Worm (Caenorhabditis elegans): ENCODE data around the gene byn-1.
A peak's percentile ranks its signal among the peaks of the same experiment; 100 is the strongest.

byn-1 gene

ce11 chrIII:6935269-6936017 lies 3.6 kb downstream of the byn-1 start, which contains the start of the genes F57B9.8 and coq-2:
Gene F57B9.8, minus strand, starts transcription at chrIII:6935319.
Gene coq-2, plus strand, starts transcription at chrIII:6935967.
- TF ChIP-seq elt-3 (tag; optimal IDR thresholded peaks at IDR 0.05) = no peak
- TF ChIP-seq aly-2 (tag; optimal IDR thresholded peaks at IDR 0.05) = no peak
- no peak for TF ChIP-seq nhr-6 (tag; optimal IDR thresholded peaks at IDR 0.05)
- peak; percentile 2 for TF ChIP-seq C34F6.9 (tag; optimal IDR thresholded peaks at IDR 0.05)
- TF ChIP-seq lin-13 (GFP tag; optimal IDR thresholded peaks at IDR 0.05) = no peak

ce11 chrIII:6939523-6939922 lies 7.7 kb downstream of the byn-1 start, which contains the start of gene F57B9.3:
Gene F57B9.3, plus strand, starts transcription at chrIII:6939823.
- no peak for TF ChIP-seq lin-11 (tag; optimal IDR thresholded peaks at IDR 0.05)
- no peak for TF ChIP-seq nhr-77 (tag; optimal IDR thresholded peaks at IDR 0.05)
- TF ChIP-seq elt-1 (tag; optimal IDR thresholded peaks at IDR 0.05) = no peak
- no peak for TF ChIP-seq ceh-16 (tag; optimal IDR thresholded peaks at IDR 0.05)
- no peak for TF ChIP-seq lin-13 (GFP tag; optimal IDR thresholded peaks at IDR 0.05)
- TF ChIP-seq sma-9 (GFP tag; optimal IDR thresholded peaks at IDR 0.05) = no peak
- TF ChIP-seq sma-9 (tag; optimal IDR thresholded peaks at IDR 0.05) = no peak
- TF ChIP-seq C34F6.9 (tag; optimal IDR thresholded peaks at IDR 0.05) = no peak
- no peak for TF ChIP-seq nhr-23 (tag; optimal IDR thresholded peaks at IDR 0.05)
- no peak for TF ChIP-seq gmeb-1 (tag; optimal IDR thresholded peaks at IDR 0.05)
- no peak for TF ChIP-seq blmp-1 (tag; optimal IDR thresholded peaks at IDR 0.05; ENCODE audit: insufficient read depth)
- no peak for TF ChIP-seq ZK546.5 (tag; optimal IDR thresholded peaks at IDR 0.05)
- TF ChIP-seq mdl-1 (tag; optimal IDR thresholded peaks at IDR 0.05) = no peak
- no peak for TF ChIP-seq fos-1 (tag; optimal IDR thresholded peaks at IDR 0.05)
- TF ChIP-seq ztf-1 (GFP tag; conservative IDR thresholded peaks at IDR 0.05) = no peak
- no peak for TF ChIP-seq alr-1 (tag; optimal IDR thresholded peaks at IDR 0.05)
- TF ChIP-seq snpc-4 (tag; optimal IDR thresholded peaks at IDR 0.05) = no peak
- no peak for TF ChIP-seq zag-1 (tag; optimal IDR thresholded peaks at IDR 0.05)

- TF ChIP-seq nhr-237 (tag; optimal IDR thresholded peaks at IDR 0.05) (no peak), mdl-1 (tag; optimal IDR thresholded peaks at IDR 0.05) (no peak), crh-2 (tag; optimal IDR thresholded peaks at IDR 0.05) (no peak), C34F6.9 (tag; optimal IDR thresholded peaks at IDR 0.05) (no peak), zag-1 (tag; optimal IDR thresholded peaks at IDR 0.05) (no peak)
Measured at ce11 chrIII:6945319-6945718, 13.5 kb downstream of the byn-1 start.

- TF ChIP-seq ceh-16 (tag; optimal IDR thresholded peaks at IDR 0.05) = no peak
- peak; percentile 7 for TF ChIP-seq sem-4 (tag; optimal IDR thresholded peaks at IDR 0.05)
- no peak for TF ChIP-seq nhr-10 (tag; optimal IDR thresholded peaks at IDR 0.05)
- no peak for TF ChIP-seq nhr-237 (tag; optimal IDR thresholded peaks at IDR 0.05)
- TF ChIP-seq nhr-6 (tag; optimal IDR thresholded peaks at IDR 0.05) = no peak
- TF ChIP-seq ceh-82 (tag; optimal IDR thresholded peaks at IDR 0.05) = no peak
- no peak for TF ChIP-seq ZK546.5 (tag; optimal IDR thresholded peaks at IDR 0.05)
- peak; percentile 30 for TF ChIP-seq nhr-21 (tag; optimal IDR thresholded peaks at IDR 0.05)
Measured at ce11 chrIII:6945747-6946146, 13.9 kb downstream of the byn-1 start, which contains the start of gene abu-13. Gene abu-13, minus strand, starts transcription at chrIII:6945898.

ce11 chrIII:6946382-6946781 lies 14.6 kb downstream of the byn-1 start, which contains the start of gene let-711:
Gene let-711, plus strand, starts transcription at chrIII:6946718.
- TF ChIP-seq lin-39 (tag; optimal IDR thresholded peaks at IDR 0.05) (no peak), unc-55 (GFP tag; optimal IDR thresholded peaks at IDR 0.05) (peak; percentile 20), zag-1 (tag; optimal IDR thresholded peaks at IDR 0.05) (no peak), F13H6.1 (tag; optimal IDR thresholded peaks at IDR 0.05) (no peak), C34F6.9 (tag; optimal IDR thresholded peaks at IDR 0.05) (peak; percentile 26), lsy-2 (tag; optimal IDR thresholded peaks at IDR 0.05) (peak in 1 of 2 experiments; percentile 37), nhr-6 (tag; optimal IDR thresholded peaks at IDR 0.05) (no peak), dmd-4 (tag; optimal IDR thresholded peaks at IDR 0.05) (no peak), ztf-11 (tag; optimal IDR thresholded peaks at IDR 0.05) (no peak)
